Worm (Caenorhabditis elegans) whole organism, L1 larva: Measurements from ENCODE around the gene R151.8.

Source experiments
- aha-1 ChIP-seq: fragments of 150-350 bp; optimal IDR thresholded peaks from 2 replicates; lab custom pipeline; 2014; ENCODE audit warnings: missing biosample characterization, missing genetic modification characterization
- aly-2 ChIP-seq: fragments of 150-350 bp; optimal IDR thresholded peaks from 2 replicates; lab custom pipeline; 2014; ENCODE audit warnings: missing biosample characterization, missing genetic modification characterization
- ama-1 ChIP-seq: fragments of 150-350 bp; optimal IDR thresholded peaks from 2 replicates; lab custom pipeline; 2014
- blmp-1 ChIP-seq: fragments of 150-350 bp; optimal IDR thresholded peaks from 2 replicates; lab custom pipeline; 2014; ENCODE audit warnings: missing biosample characterization, missing genetic modification characterization
- ceh-8 ChIP-seq: fragments of 200-800 bp; sonication (Bioruptor generic); optimal IDR thresholded peaks from 2 replicates; lab custom pipeline; 2018; ENCODE audit warnings: mild to moderate bottlenecking, missing genetic modification characterization, moderate library complexity, missing compliant biosample characterization
- ceh-82 ChIP-seq, 3 experiments: fragments of 150-350 bp in 1 of 3; sonication (generic microtip) in 2 of 3; optimal IDR thresholded peaks; 2 replicates each; lab custom pipeline; 2014 to 2017; ENCODE audit warnings: missing biosample characterization in 3 of 3, missing genetic modification characterization in 3 of 3
- ceh-88 ChIP-seq: fragments of 200-800 bp; sonication (Bioruptor generic); IDR thresholded peaks from 2 replicates; pipeline ENCODE4 v1.3.6; 2022; ENCODE audit warnings: missing genetic modification characterization, missing compliant biosample characterization
- ceh-90 ChIP-seq: sonication (generic microtip); optimal IDR thresholded peaks from 2 replicates; lab custom pipeline; 2016; ENCODE audit warnings: missing genetic modification characterization, missing compliant biosample characterization
- dsc-1 ChIP-seq: sonication (generic microtip); optimal IDR thresholded peaks from 2 replicates; lab custom pipeline; 2016; ENCODE audit warnings: mild to moderate bottlenecking, missing genetic modification characterization, missing compliant biosample characterization
- efl-1 ChIP-seq, 4 experiments: fragments of 150-350 bp; optimal IDR thresholded peaks in 3 of 4; peaks in 1 of 4; 1 replicate in 1 of 4; 2 replicates in 3 of 4; lab custom pipeline; 2014; ENCODE audit warnings: missing biosample characterization in 2 of 4, missing genetic modification characterization in 2 of 4, missing genetic modification reagents in 2 of 4
- elt-2 ChIP-seq: sonication (generic microtip); optimal IDR thresholded peaks from 2 replicates; lab custom pipeline; 2016; ENCODE audit warnings: missing genetic modification characterization, mild to moderate bottlenecking, inconsistent platforms, missing compliant biosample characterization, missing genetic modification reagents
- elt-3 ChIP-seq, 6 experiments: fragments of 150-350 bp in 1 of 6; sonication (generic microtip); optimal IDR thresholded peaks; 2 replicates each; lab custom pipeline; 2017 to 2018; ENCODE audit warnings: missing biosample characterization in 6 of 6, missing genetic modification characterization in 6 of 6, inconsistent platforms in 1 of 6
- fkh-10 ChIP-seq: sonication (generic microtip); optimal IDR thresholded peaks from 2 replicates; lab custom pipeline; 2017; ENCODE audit warnings: missing biosample characterization, missing genetic modification reagents, missing genetic modification characterization
- fos-1 ChIP-seq: fragments of 150-350 bp; optimal IDR thresholded peaks from 2 replicates; lab custom pipeline; 2014; ENCODE audit warnings: missing biosample characterization, missing genetic modification characterization
- hlh-17 ChIP-seq: fragments of 200-800 bp; sonication (Bioruptor generic); optimal IDR thresholded peaks from 2 replicates; lab custom pipeline; 2018; ENCODE audit warnings: missing genetic modification characterization, mild to moderate bottlenecking, missing compliant biosample characterization, moderate library complexity, borderline replicate concordance
- hlh-4 ChIP-seq: sonication (generic microtip); optimal IDR thresholded peaks from 2 replicates; lab custom pipeline; 2016; ENCODE audit warnings: mild to moderate bottlenecking, missing genetic modification characterization, missing compliant biosample characterization
- hpl-2 ChIP-seq: fragments of 150-350 bp; optimal IDR thresholded peaks from 2 replicates; lab custom pipeline; 2014; ENCODE audit warnings: missing biosample characterization, missing genetic modification reagents, missing genetic modification characterization
- lin-13 ChIP-seq: fragments of 150-350 bp; optimal IDR thresholded peaks from 2 replicates; lab custom pipeline; 2014; ENCODE audit warnings: missing biosample characterization, missing genetic modification reagents, missing genetic modification characterization
- lin-14 ChIP-seq: fragments of 200-800 bp; sonication (Bioruptor generic); optimal IDR thresholded peaks from 2 replicates; lab custom pipeline; 2018; ENCODE audit warnings: mild to moderate bottlenecking, missing genetic modification characterization, moderate library complexity, missing compliant biosample characterization
- lin-15B ChIP-seq: fragments of 150-350 bp; sonication (generic microtip); optimal IDR thresholded peaks from 3 replicates; lab custom pipeline; 2014; ENCODE audit warnings: missing biosample characterization, missing genetic modification characterization
- lin-35 ChIP-seq, 2 experiments: fragments of 150-350 bp; optimal IDR thresholded peaks; 2 replicates each; lab custom pipeline; 2014; ENCODE audit warnings: missing biosample characterization in 2 of 2, missing genetic modification characterization in 2 of 2, missing genetic modification reagents in 2 of 2
- lin-39 ChIP-seq: fragments of 150-350 bp; optimal IDR thresholded peaks from 2 replicates; lab custom pipeline; 2014; ENCODE audit warnings: missing biosample characterization, missing genetic modification reagents, missing genetic modification characterization
- lir-3 ChIP-seq: sonication (generic microtip); optimal IDR thresholded peaks from 2 replicates; lab custom pipeline; 2016; ENCODE audit warnings: mild to moderate bottlenecking, missing genetic modification characterization, moderate library complexity, missing compliant biosample characterization; ENCODE audit not compliant: poor library complexity
- mdl-1 ChIP-seq, 2 experiments: fragments of 150-350 bp; optimal IDR thresholded peaks; 2 replicates each; lab custom pipeline; 2014 to 2017; ENCODE audit warnings: missing biosample characterization in 2 of 2, missing genetic modification characterization in 2 of 2, inconsistent platforms in 1 of 2
- mep-1 ChIP-seq: fragments of 150-350 bp; optimal IDR thresholded peaks from 2 replicates; lab custom pipeline; 2014; ENCODE audit warnings: missing biosample characterization, missing genetic modification characterization
- nhr-47 ChIP-seq: sonication (generic microtip); optimal IDR thresholded peaks from 2 replicates; lab custom pipeline; 2016; ENCODE audit warnings: mild to moderate bottlenecking, missing genetic modification characterization, moderate library complexity, missing compliant biosample characterization
- nhr-76 ChIP-seq: sonication (generic microtip); optimal IDR thresholded peaks from 2 replicates; lab custom pipeline; 2017; ENCODE audit warnings: missing biosample characterization, missing genetic modification characterization
- nhr-77 ChIP-seq: fragments of 150-350 bp; optimal IDR thresholded peaks from 2 replicates; lab custom pipeline; 2014; ENCODE audit warnings: missing biosample characterization, missing genetic modification characterization
- nhr-84 ChIP-seq: sonication (generic microtip); optimal IDR thresholded peaks from 2 replicates; lab custom pipeline; 2017; ENCODE audit warnings: missing biosample characterization, missing genetic modification characterization
- nhr-85 ChIP-seq: sonication (generic microtip); peaks from one replicate; lab custom pipeline; 2016; ENCODE audit warnings: missing genetic modification characterization, inconsistent platforms, missing compliant biosample characterization
- nhr-90 ChIP-seq: sonication (generic microtip); optimal IDR thresholded peaks from 2 replicates; lab custom pipeline; 2016; ENCODE audit warnings: mild to moderate bottlenecking, missing genetic modification characterization, missing compliant biosample characterization; ENCODE audit not compliant: poor library complexity
- sox-4 ChIP-seq: sonication (generic microtip); optimal IDR thresholded peaks from 2 replicates; lab custom pipeline; 2016; ENCODE audit warnings: missing genetic modification characterization, missing compliant biosample characterization
- sup-37 ChIP-seq: fragments of 200-800 bp; sonication (Bioruptor generic); optimal IDR thresholded peaks from 2 replicates; lab custom pipeline; 2018; ENCODE audit warnings: mild to moderate bottlenecking, missing genetic modification characterization, missing compliant biosample characterization
- swsn-7 ChIP-seq: sonication (generic microtip); optimal IDR thresholded peaks from 2 replicates; lab custom pipeline; 2016; ENCODE audit warnings: missing genetic modification characterization, missing compliant biosample characterization
- tbx-2 ChIP-seq: sonication (generic microtip); optimal IDR thresholded peaks from 2 replicates; lab custom pipeline; 2016; ENCODE audit warnings: missing genetic modification characterization, missing compliant biosample characterization
- tlp-1 ChIP-seq: fragments of 150-350 bp; optimal IDR thresholded peaks from 2 replicates; lab custom pipeline; 2014; ENCODE audit warnings: missing biosample characterization, missing genetic modification characterization
- unc-130 ChIP-seq: fragments of 150-350 bp; optimal IDR thresholded peaks from 2 replicates; lab custom pipeline; 2017; ENCODE audit warnings: missing biosample characterization, missing genetic modification characterization, inconsistent platforms
- unc-30 ChIP-seq: sonication (generic microtip); optimal IDR thresholded peaks from 2 replicates; lab custom pipeline; 2017; ENCODE audit warnings: missing biosample characterization, missing genetic modification characterization
- unc-86 ChIP-seq: sonication (generic microtip); optimal IDR thresholded peaks from 2 replicates; lab custom pipeline; 2016; ENCODE audit warnings: missing genetic modification characterization, missing compliant biosample characterization
- vab-15 ChIP-seq: sonication (generic microtip); optimal IDR thresholded peaks from 2 replicates; lab custom pipeline; 2017; ENCODE audit warnings: missing genotype, mild to moderate bottlenecking, missing genetic modification characterization, missing compliant biosample characterization
- xbp-1 ChIP-seq: sonication (generic microtip); optimal IDR thresholded peaks from 2 replicates; lab custom pipeline; 2016; ENCODE audit warnings: missing genetic modification characterization, missing compliant biosample characterization
- zag-1 ChIP-seq: fragments of 150-350 bp; optimal IDR thresholded peaks from 2 replicates; lab custom pipeline; 2014; ENCODE audit warnings: missing biosample characterization, missing genetic modification characterization
- zip-4 ChIP-seq: fragments of 200-800 bp; sonication (Bioruptor generic); optimal IDR thresholded peaks from 2 replicates; lab custom pipeline; 2018; ENCODE audit warnings: mild to moderate bottlenecking, missing genetic modification characterization, moderate library complexity, missing compliant biosample characterization
- ztf-4 ChIP-seq: fragments of 150-350 bp; optimal IDR thresholded peaks from 2 replicates; lab custom pipeline; 2014; ENCODE audit warnings: missing biosample characterization, missing genetic modification characterization

The R151.8 gene

DNA sequence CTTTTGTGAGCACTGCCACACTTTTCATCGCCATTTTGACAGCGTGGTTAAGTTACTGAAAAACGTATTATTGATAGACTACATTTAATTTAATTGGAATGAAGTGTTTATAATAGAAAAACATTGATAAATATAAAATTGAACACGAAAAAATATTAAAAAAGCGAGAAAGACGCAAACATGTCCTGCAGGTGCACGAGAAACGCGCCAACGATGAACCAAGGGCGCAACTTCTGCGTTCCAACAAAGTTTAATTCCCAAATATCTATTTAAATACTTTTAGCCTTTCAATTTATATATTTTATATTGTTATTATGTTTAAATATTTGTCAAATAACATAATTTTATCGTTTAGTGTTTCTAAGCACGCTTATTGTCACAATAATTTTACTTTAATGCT lies 4.6 kb upstream of the R151.8 start, which contains the start of gene ndus-8 (continued):
- TF ChIP-seq dsc-1 (peak; percentile 78), lin-15B (tag; lab: Kevin White, UChicago) (peak; percentile 39), hlh-17 (no peak), lin-35 (GFP tag; optimal IDR thresholded peaks at IDR 0.05; lab: Kevin White, UChicago) (peak; percentile 77 to 80), blmp-1 (tag; lab: Kevin White, UChicago) (peak; percentile 67), ceh-88 (GFP tag; lab: Robert Waterston, UW) (no peak), ceh-82 (tag; optimal IDR thresholded peaks at IDR 0.05; lab: Kevin White, UChicago) (peak in 2 of 3 experiments; percentile 47 to 77), lir-3 (peak; percentile 38), mep-1 (tag; lab: Kevin White, UChicago) (peak; percentile 95), nhr-76 (tag; lab: Kevin White, UChicago) (no peak), efl-1 (optimal IDR thresholded peaks at IDR 0.05; lab: Kevin White, UChicago) (peak; percentile 65 to 81), efl-1 (GFP tag; optimal IDR thresholded peaks at IDR 0.05 in 1 of 2; lab: Kevin White, UChicago) (peak; percentile 73 to 96), elt-2 (peak; percentile 35), sox-4 (tag; lab: Kevin White, UChicago) (no peak), ceh-8 (GFP tag; lab: Kevin White, UChicago) (no peak), unc-30 (tag; lab: Kevin White, UChicago) (no peak), fkh-10 (GFP tag; lab: Kevin White, UChicago) (no peak), aly-2 (no peak), sup-37 (GFP tag; lab: Kevin White, UChicago) (no peak), vab-15 (tag; lab: Kevin White, UChicago) (no peak), unc-86 (peak; percentile 56), nhr-47 (peak; percentile 76), lin-39 (tag; lab: Kevin White, UChicago) (peak; percentile 43), swsn-7 (tag; lab: Kevin White, UChicago) (peak; percentile 78), xbp-1 (peak; percentile 74), hpl-2 (GFP tag; lab: Kevin White, UChicago) (peak; percentile 57), ceh-90 (tag; lab: Kevin White, UChicago) (no peak), nhr-90 (tag; lab: Kevin White, UChicago) (peak; percentile 78), unc-130 (tag; lab: Kevin White, UChicago) (peak; percentile 90), ztf-4 (tag; lab: Kevin White, UChicago) (no peak), tbx-2 (tag; lab: Kevin White, UChicago) (peak; percentile 69)

DNA sequence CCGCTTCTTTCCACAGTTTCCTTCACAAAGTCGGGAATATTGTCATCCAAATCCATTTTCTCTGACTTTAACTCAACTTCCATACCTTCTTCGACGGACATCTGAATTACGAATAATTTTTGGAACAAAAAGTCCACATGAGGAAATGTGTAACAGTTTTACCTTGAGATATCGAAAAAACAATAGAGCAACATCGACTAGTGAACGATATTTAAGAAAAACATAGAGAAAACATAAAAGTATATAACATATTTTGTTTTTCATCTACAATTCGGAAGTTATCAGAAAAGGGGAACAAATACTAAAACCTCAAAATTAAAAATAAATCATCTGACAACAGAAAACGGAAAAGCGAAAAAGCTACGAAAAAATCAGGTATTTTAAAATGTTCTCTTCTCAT lies 3.2 kb upstream of the R151.8 start, which contains the start of gene adr-2:
Gene adr-2 (minus strand): TSS at position 101 of the 400 bp plus-strand sequence.
- TF ChIP-seq lin-14 (no peak), ceh-82 (tag; optimal IDR thresholded peaks at IDR 0.05; lab: Kevin White, UChicago) (no peak), zag-1 (tag; lab: Kevin White, UChicago) (no peak), zip-4 (GFP tag; lab: Kevin White, UChicago) (no peak), nhr-85 (no peak), fos-1 (no peak)

DNA sequence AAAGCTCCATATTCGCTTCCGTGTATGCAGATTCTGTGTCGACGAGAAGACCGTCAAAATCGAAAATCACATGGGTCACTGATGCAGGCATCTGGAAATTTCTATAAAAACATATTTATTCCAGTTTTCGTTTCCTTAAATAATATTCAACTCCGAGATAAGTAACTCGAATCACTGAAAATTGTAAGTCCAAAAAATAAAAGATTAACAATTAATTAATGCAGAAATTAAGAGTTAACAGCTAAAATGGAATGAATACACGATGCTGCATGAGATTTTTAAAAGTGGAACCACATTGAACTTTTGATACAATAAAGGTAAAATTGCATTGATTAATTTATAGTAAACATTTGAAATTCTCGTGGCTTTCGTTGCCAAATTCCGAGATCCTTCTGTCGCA lies 1.3 kb upstream of the R151.8 start, which contains the start of gene R151.10:
Gene R151.10 (minus strand): TSS at position 101 of the 400 bp plus-strand sequence.
- TF ChIP-seq lin-15B (tag; lab: Kevin White, UChicago) (no peak), mep-1 (tag; lab: Kevin White, UChicago) (no peak)

DNA sequence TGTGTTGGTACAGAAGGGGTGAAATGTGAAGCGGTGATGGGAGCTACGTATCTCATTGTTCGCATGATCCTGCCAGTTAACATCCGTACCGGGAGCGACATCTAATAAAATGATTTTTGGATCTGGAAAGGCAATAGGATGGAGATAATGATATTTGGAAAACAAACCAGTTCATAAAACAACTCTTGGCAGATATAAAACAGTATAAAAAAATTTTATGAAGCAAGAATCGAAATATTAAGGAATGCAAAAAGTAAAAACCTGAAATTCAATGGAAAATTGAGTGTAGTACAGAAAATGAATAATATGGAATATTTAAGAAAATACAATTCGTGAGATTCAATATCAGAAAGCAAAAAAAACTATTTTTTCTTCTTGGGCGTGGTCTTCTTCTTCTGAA lies 3.0 kb downstream of the R151.8 start, which contains the start of gene hsp-75:
Gene hsp-75 (minus strand): TSS at position 101 of the 400 bp plus-strand sequence.
- no peak for TF ChIP-seq lin-14
- no peak for TF ChIP-seq tlp-1
- no peak for TF ChIP-seq aha-1 (tag; lab: Kevin White, UChicago)
- no peak for TF ChIP-seq hlh-4
- TF ChIP-seq nhr-77, result no peak
- TF ChIP-seq fos-1, result no peak
- TF ChIP-seq dsc-1, result no peak
- no peak for TF ChIP-seq lin-13 (GFP tag; lab: Kevin White, UChicago)
- TF ChIP-seq mdl-1 (tag; optimal IDR thresholded peaks at IDR 0.05; lab: Kevin White, UChicago), result no peak
- no peak for TF ChIP-seq swsn-7 (tag; lab: Kevin White, UChicago)
- TF ChIP-seq ama-1 (lab: Kevin White, UChicago), result no peak
- TF ChIP-seq nhr-84 (tag; lab: Kevin White, UChicago), result no peak
- no peak for TF ChIP-seq elt-3 (tag; optimal IDR thresholded peaks at IDR 0.05; lab: Kevin White, UChicago)
- TF ChIP-seq, all 84 proteins: peak for 0
